Worm (Caenorhabditis elegans): Measurements from ENCODE around the gene tgn-38.
A peak's percentile ranks its signal among the peaks of the same experiment; 100 is the strongest.

Gene tgn-38

ce11 chrIV:12018920-12019319, 10.1 kb downstream of the tgn-38 start:
- TF ChIP-seq sea-1 (GFP tag; conservative IDR thresholded peaks at IDR 0.05) = no peak
- no peak for TF ChIP-seq scrt-1 (GFP tag; IDR thresholded peaks at IDR 0.05)
- TF ChIP-seq hmbx-1 (tag; optimal IDR thresholded peaks at IDR 0.05) = no peak
- TF ChIP-seq pes-1 (GFP tag; IDR thresholded peaks at IDR 0.05) = no peak
- no peak for TF ChIP-seq hnd-1 (tag; optimal IDR thresholded peaks at IDR 0.05)
- no peak for TF ChIP-seq ets-7 (tag; optimal IDR thresholded peaks at IDR 0.05)
- no peak for TF ChIP-seq aly-1 (tag; optimal IDR thresholded peaks at IDR 0.05)
- TF ChIP-seq flt-1 (GFP tag; IDR thresholded peaks at IDR 0.05) = no peak
- TF ChIP-seq tbx-11 (GFP tag; IDR thresholded peaks at IDR 0.05) = no peak
- no peak for TF ChIP-seq ceh-13 (GFP tag; optimal IDR thresholded peaks at IDR 0.05)
- TF ChIP-seq ama-1 (optimal IDR thresholded peaks at IDR 0.05) = no peak
- TF ChIP-seq hmg-4 (GFP tag; optimal IDR thresholded peaks at IDR 0.05) = no peak

ce11 chrIV:12015586-12015985, 13.4 kb downstream of the tgn-38 start, which contains the start of gene lips-6:
TSS of gene lips-6 (minus strand) at chrIV:12015686.
- TF ChIP-seq F13C5.2 (tag; optimal IDR thresholded peaks at IDR 0.05) (no peak), scrt-1 (GFP tag; IDR thresholded peaks at IDR 0.05) (no peak), ceh-36 (tag; optimal IDR thresholded peaks at IDR 0.05) (no peak), tra-4 (tag; optimal IDR thresholded peaks at IDR 0.05) (no peak), ama-1 (optimal IDR thresholded peaks at IDR 0.05) (no peak), tbx-37 (GFP tag; conservative IDR thresholded peaks at IDR 0.05) (no peak), aly-1 (tag; optimal IDR thresholded peaks at IDR 0.05) (no peak), hnd-1 (tag; optimal IDR thresholded peaks at IDR 0.05) (no peak), flt-1 (GFP tag; IDR thresholded peaks at IDR 0.05) (no peak), B0310.2 (tag; optimal IDR thresholded peaks at IDR 0.05) (no peak), tbx-11 (GFP tag; IDR thresholded peaks at IDR 0.05) (no peak), hmg-4 (GFP tag; optimal IDR thresholded peaks at IDR 0.05) (no peak), ets-7 (tag; optimal IDR thresholded peaks at IDR 0.05) (no peak), pes-1 (GFP tag; IDR thresholded peaks at IDR 0.05) (no peak), ceh-13 (GFP tag; optimal IDR thresholded peaks at IDR 0.05) (no peak), hmbx-1 (tag; optimal IDR thresholded peaks at IDR 0.05) (no peak), sea-1 (GFP tag; conservative IDR thresholded peaks at IDR 0.05) (no peak)

ce11 chrIV:12013120-12013519, 15.9 kb downstream of the tgn-38 start, which contains the start of gene spe-17:
TSS of gene spe-17 (plus strand) at chrIV:12013420.
- no peak for TF ChIP-seq ceh-36 (tag; optimal IDR thresholded peaks at IDR 0.05)
- TF ChIP-seq tbx-37 (GFP tag; conservative IDR thresholded peaks at IDR 0.05) = no peak
- no peak for TF ChIP-seq hnd-1 (tag; optimal IDR thresholded peaks at IDR 0.05)
- no peak for TF ChIP-seq B0310.2 (tag; optimal IDR thresholded peaks at IDR 0.05)

- TF ChIP-seq aly-1 (tag; optimal IDR thresholded peaks at IDR 0.05) (no peak), B0310.2 (tag; optimal IDR thresholded peaks at IDR 0.05) (no peak), hnd-1 (tag; optimal IDR thresholded peaks at IDR 0.05) (no peak), F13C5.2 (tag; optimal IDR thresholded peaks at IDR 0.05) (no peak), ceh-36 (tag; optimal IDR thresholded peaks at IDR 0.05) (no peak), ets-7 (tag; optimal IDR thresholded peaks at IDR 0.05) (no peak), tbx-37 (GFP tag; conservative IDR thresholded peaks at IDR 0.05) (no peak), tra-4 (tag; optimal IDR thresholded peaks at IDR 0.05) (no peak), ama-1 (optimal IDR thresholded peaks at IDR 0.05) (no peak)
Measured at ce11 chrIV:12012439-12013003, 16.5 kb downstream of the tgn-38 start.

ce11 chrIV:12010859-12011258, 18.1 kb downstream of the tgn-38 start, which contains the start of the genes ZK617.26 and unc-22:
TSS of gene ZK617.26 (minus strand) at chrIV:12010959.
TSS of gene unc-22 (minus strand) at chrIV:12011007.
- TF ChIP-seq ama-1 (optimal IDR thresholded peaks at IDR 0.05) (no peak), F13C5.2 (tag; optimal IDR thresholded peaks at IDR 0.05) (no peak), pes-1 (GFP tag; IDR thresholded peaks at IDR 0.05) (no peak), tra-4 (tag; optimal IDR thresholded peaks at IDR 0.05) (no peak), flt-1 (GFP tag; IDR thresholded peaks at IDR 0.05) (no peak), hmbx-1 (tag; optimal IDR thresholded peaks at IDR 0.05) (no peak), ceh-13 (GFP tag; optimal IDR thresholded peaks at IDR 0.05) (no peak), ets-7 (tag; optimal IDR thresholded peaks at IDR 0.05) (no peak), sea-1 (GFP tag; conservative IDR thresholded peaks at IDR 0.05) (no peak), aly-1 (tag; optimal IDR thresholded peaks at IDR 0.05) (no peak), ceh-36 (tag; optimal IDR thresholded peaks at IDR 0.05) (no peak), tbx-37 (GFP tag; conservative IDR thresholded peaks at IDR 0.05) (no peak), B0310.2 (tag; optimal IDR thresholded peaks at IDR 0.05) (no peak), scrt-1 (GFP tag; IDR thresholded peaks at IDR 0.05) (no peak)

- TF ChIP-seq B0310.2 (tag; optimal IDR thresholded peaks at IDR 0.05) (no peak), aly-1 (tag; optimal IDR thresholded peaks at IDR 0.05) (no peak), scrt-1 (GFP tag; IDR thresholded peaks at IDR 0.05) (0 out of 2 replicates have a peak, but pooled peaks have one; percentile 6), hnd-1 (tag; optimal IDR thresholded peaks at IDR 0.05) (no peak), ama-1 (optimal IDR thresholded peaks at IDR 0.05) (no peak), hmg-4 (GFP tag; optimal IDR thresholded peaks at IDR 0.05) (no peak)
Measured at ce11 chrIV:12010377-12010776, 18.6 kb downstream of the tgn-38 start.

- TF ChIP-seq pes-1 (GFP tag; IDR thresholded peaks at IDR 0.05) (no peak), scrt-1 (GFP tag; IDR thresholded peaks at IDR 0.05) (no peak), aly-1 (tag; optimal IDR thresholded peaks at IDR 0.05) (no peak), flt-1 (GFP tag; IDR thresholded peaks at IDR 0.05) (no peak), ceh-13 (GFP tag; optimal IDR thresholded peaks at IDR 0.05) (no peak), F13C5.2 (tag; optimal IDR thresholded peaks at IDR 0.05) (no peak), hmbx-1 (tag; optimal IDR thresholded peaks at IDR 0.05) (no peak), hnd-1 (tag; optimal IDR thresholded peaks at IDR 0.05) (no peak), sea-1 (GFP tag; conservative IDR thresholded peaks at IDR 0.05) (no peak), tbx-37 (GFP tag; conservative IDR thresholded peaks at IDR 0.05) (no peak)
Measured at ce11 chrIV:12009046-12009674, 19.8 kb downstream of the tgn-38 start.
